Worm (Caenorhabditis elegans) whole organism, late embryonic: ENCODE measurements around the gene hot-4.

Experiments
- C08G9.2 ChIP-seq: sonication (generic microtip); optimal IDR thresholded peaks from 2 replicates; lab custom pipeline; 2016; ENCODE audit warnings: mild to moderate bottlenecking, missing genetic modification characterization, moderate library complexity, missing compliant biosample characterization
- ahr-1 ChIP-seq: sonication (generic microtip); optimal IDR thresholded peaks from 2 replicates; lab custom pipeline; 2016; ENCODE audit warnings: missing genetic modification characterization, missing compliant biosample characterization
- ceh-2 ChIP-seq: sonication (generic microtip); optimal IDR thresholded peaks from 2 replicates; lab custom pipeline; 2016; ENCODE audit warnings: missing genotype, missing genetic modification characterization, missing compliant biosample characterization
- ceh-22 ChIP-seq: sonication (generic microtip); optimal IDR thresholded peaks from 2 replicates; lab custom pipeline; 2017; ENCODE audit warnings: missing biosample characterization, missing genetic modification characterization
- ceh-24 ChIP-seq: sonication (generic microtip); optimal IDR thresholded peaks from 2 replicates; lab custom pipeline; 2016; ENCODE audit warnings: mild to moderate bottlenecking, missing genetic modification characterization, missing compliant biosample characterization
- ceh-31 ChIP-seq: sonication (generic microtip); optimal IDR thresholded peaks from 2 replicates; lab custom pipeline; 2016; ENCODE audit warnings: missing genetic modification characterization, missing compliant biosample characterization
- ceh-45 ChIP-seq: fragments of 200-800 bp; sonication (Bioruptor generic); IDR thresholded peaks from 2 replicates; pipeline ENCODE4 v1.3.6; 2022; ENCODE audit warnings: missing genetic modification reagents, missing genetic modification characterization, missing compliant biosample characterization
- ceh-48 ChIP-seq: sonication (generic microtip); optimal IDR thresholded peaks from 2 replicates; lab custom pipeline; 2016; ENCODE audit warnings: missing genetic modification characterization, inconsistent platforms, missing compliant biosample characterization
- ceh-6 ChIP-seq: fragments of 200-800 bp; sonication (Bioruptor generic); optimal IDR thresholded peaks from 2 replicates; lab custom pipeline; 2018; ENCODE audit warnings: mild to moderate bottlenecking, missing genetic modification characterization, missing compliant biosample characterization
- ceh-9 ChIP-seq: sonication (generic microtip); optimal IDR thresholded peaks from 2 replicates; lab custom pipeline; 2016; ENCODE audit warnings: mild to moderate bottlenecking, missing genetic modification characterization, inconsistent platforms, missing compliant biosample characterization
- che-1 ChIP-seq: sonication (generic microtip); optimal IDR thresholded peaks from 2 replicates; lab custom pipeline; 2016; ENCODE audit warnings: mild to moderate bottlenecking, missing genetic modification characterization, missing compliant biosample characterization
- dmd-4 ChIP-seq: sonication (generic microtip); optimal IDR thresholded peaks from 2 replicates; lab custom pipeline; 2016; ENCODE audit warnings: borderline replicate concordance, missing genetic modification characterization, missing compliant biosample characterization
- elt-2 ChIP-seq: sonication (generic microtip); optimal IDR thresholded peaks from 2 replicates; lab custom pipeline; 2016; ENCODE audit warnings: missing genetic modification reagents, missing genetic modification characterization, missing compliant biosample characterization
- ets-4 ChIP-seq: sonication (generic microtip); optimal IDR thresholded peaks from 2 replicates; lab custom pipeline; 2016; ENCODE audit warnings: missing genetic modification characterization, missing compliant biosample characterization
- fkh-6 ChIP-seq: sonication (generic microtip); optimal IDR thresholded peaks from 2 replicates; lab custom pipeline; 2016; ENCODE audit warnings: missing genetic modification characterization, missing compliant biosample characterization
- gmeb-2 ChIP-seq: sonication (generic microtip); optimal IDR thresholded peaks from 2 replicates; lab custom pipeline; 2016; ENCODE audit warnings: missing genetic modification characterization, inconsistent platforms, missing compliant biosample characterization
- hlh-15 ChIP-seq: sonication (generic microtip); optimal IDR thresholded peaks from 2 replicates; lab custom pipeline; 2016; ENCODE audit warnings: missing genetic modification characterization, missing compliant biosample characterization
- hlh-6 ChIP-seq: sonication (generic microtip); optimal IDR thresholded peaks from 2 replicates; lab custom pipeline; 2016; ENCODE audit warnings: missing genotype, missing genetic modification characterization, missing compliant biosample characterization
- hlh-8 ChIP-seq: sonication (generic microtip); optimal IDR thresholded peaks from 2 replicates; lab custom pipeline; 2016; ENCODE audit warnings: missing genotype, missing genetic modification characterization, missing compliant biosample characterization
- lim-6 ChIP-seq: sonication (generic microtip); optimal IDR thresholded peaks from 2 replicates; lab custom pipeline; 2016; ENCODE audit warnings: missing genetic modification characterization, missing compliant biosample characterization
- nfya-1 ChIP-seq: sonication (generic microtip); optimal IDR thresholded peaks from 2 replicates; lab custom pipeline; 2017; ENCODE audit warnings: missing genetic modification characterization, mild to moderate bottlenecking, missing compliant biosample characterization, antibody characterized with exemption, moderate library complexity
- nhr-11 ChIP-seq: fragments of 150-350 bp; optimal IDR thresholded peaks from 2 replicates; lab custom pipeline; 2014; ENCODE audit warnings: missing biosample characterization, missing genetic modification characterization
- pag-3 ChIP-seq: sonication (generic microtip); optimal IDR thresholded peaks from 2 replicates; lab custom pipeline; 2016; ENCODE audit warnings: missing compliant biosample characterization, missing genetic modification characterization, borderline replicate concordance
- pha-2 ChIP-seq: sonication (generic microtip); optimal IDR thresholded peaks from 2 replicates; lab custom pipeline; 2017; ENCODE audit warnings: mild to moderate bottlenecking, missing genetic modification characterization, missing compliant biosample characterization
- pqm-1 ChIP-seq: sonication (generic microtip); optimal IDR thresholded peaks from 2 replicates; lab custom pipeline; 2016; ENCODE audit warnings: missing genetic modification characterization, missing compliant biosample characterization
- rnt-1 ChIP-seq: sonication (generic microtip); optimal IDR thresholded peaks from 2 replicates; lab custom pipeline; 2016; ENCODE audit warnings: missing genetic modification characterization, missing compliant biosample characterization
- sox-4 ChIP-seq: sonication (generic microtip); optimal IDR thresholded peaks from 2 replicates; lab custom pipeline; 2017; ENCODE audit warnings: mild to moderate bottlenecking, missing genetic modification characterization, inconsistent platforms, missing compliant biosample characterization
- tbx-7 ChIP-seq: sonication (generic microtip); optimal IDR thresholded peaks from 2 replicates; lab custom pipeline; 2016; ENCODE audit warnings: missing genotype, missing genetic modification characterization, missing compliant biosample characterization
- ttx-3 ChIP-seq: sonication (generic microtip); optimal IDR thresholded peaks from 2 replicates; lab custom pipeline; 2016; ENCODE audit warnings: missing genetic modification reagents, missing genetic modification characterization, missing compliant biosample characterization
- unc-3 ChIP-seq, 2 experiments: fragments of 200-800 bp in 1 of 2; sonication (Bioruptor generic) in 1 of 2; sonication (generic microtip) in 1 of 2; conservative IDR thresholded peaks in 1 of 2; optimal IDR thresholded peaks in 1 of 2; 2 replicates each; pipeline versions ENCODE4 v1.3.6 to Lab custom; 2016 to 2022; ENCODE audit warnings: missing compliant biosample characterization in 2 of 2, missing genetic modification characterization in 2 of 2, missing genetic modification reagents in 1 of 2
- unc-55 ChIP-seq: sonication (generic microtip); optimal IDR thresholded peaks from 2 replicates; lab custom pipeline; 2017; ENCODE audit warnings: missing biosample characterization, missing genetic modification reagents, missing genetic modification characterization

Gene hot-4

DNA sequence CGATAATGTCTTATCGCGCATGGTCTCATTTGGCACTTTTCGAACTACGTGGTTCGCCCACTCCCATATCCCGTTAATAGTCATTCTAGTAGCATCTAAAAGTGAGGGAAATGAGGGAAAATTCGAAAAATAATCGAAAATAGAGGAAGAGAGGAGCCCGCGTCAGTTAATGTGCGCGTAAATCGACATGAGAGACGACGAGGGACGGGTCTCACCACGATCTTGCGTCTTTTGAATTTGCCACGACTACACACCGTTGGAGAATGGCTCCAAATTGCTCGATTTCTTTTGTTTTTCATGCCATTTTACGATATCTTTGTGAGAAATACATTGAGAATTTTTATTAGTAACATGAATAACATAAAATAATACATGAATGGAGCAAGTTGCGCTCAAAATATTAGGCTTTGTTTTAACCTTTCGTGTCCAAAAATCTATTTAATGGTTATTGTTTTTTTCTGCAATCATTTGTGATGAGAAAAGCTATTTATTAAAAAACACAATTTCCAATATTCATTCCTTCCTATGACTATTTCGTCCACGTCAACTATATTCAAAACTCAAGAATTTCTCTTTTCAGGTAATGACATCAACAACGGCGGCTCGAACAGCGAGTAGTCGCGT, 31.0 kb downstream of the hot-4 start, which contains the start of the genes gen-1 and stt-3:
gen-1 (minus strand) TSS at position 95 of the 624 bp plus-strand sequence.
stt-3 (plus strand) TSS at position 574 of the 624 bp plus-strand sequence.
- TF ChIP-seq hlh-15 (tag; lab: Kevin White, UChicago) (no peak), nhr-11 (tag; lab: Kevin White, UChicago) (no peak), nfya-1 (tag; lab: Kevin White, UChicago) (no peak)

DNA sequence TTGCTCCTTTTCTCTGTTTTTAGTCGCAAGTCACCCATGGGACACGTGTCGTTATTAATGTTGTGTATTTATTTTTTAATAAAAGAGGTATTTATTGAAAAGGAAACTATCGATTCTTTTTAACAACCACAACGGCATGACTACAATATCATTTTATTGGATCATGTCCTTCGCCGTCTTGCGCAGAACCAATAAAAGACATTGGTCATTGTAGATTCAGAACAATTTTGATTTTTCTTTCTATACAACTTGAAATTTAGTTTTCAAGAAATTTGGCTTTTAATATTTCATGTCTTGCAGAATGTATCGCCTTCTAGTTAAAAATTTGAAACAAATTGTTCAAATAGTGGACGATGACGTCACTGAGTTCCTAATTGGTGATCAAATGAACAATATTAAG, 34.3 kb downstream of the hot-4 start, which contains the start of gene amdh-1:
amdh-1 (plus strand) TSS at position 301 of the 400 bp plus-strand sequence.
- TF ChIP-seq ceh-2 (tag; lab: Kevin White, UChicago): no peak
- no peak for TF ChIP-seq ceh-24
- TF ChIP-seq ceh-9 (tag; lab: Kevin White, UChicago): no peak
- TF ChIP-seq ceh-22 (tag; lab: Kevin White, UChicago): no peak

DNA sequence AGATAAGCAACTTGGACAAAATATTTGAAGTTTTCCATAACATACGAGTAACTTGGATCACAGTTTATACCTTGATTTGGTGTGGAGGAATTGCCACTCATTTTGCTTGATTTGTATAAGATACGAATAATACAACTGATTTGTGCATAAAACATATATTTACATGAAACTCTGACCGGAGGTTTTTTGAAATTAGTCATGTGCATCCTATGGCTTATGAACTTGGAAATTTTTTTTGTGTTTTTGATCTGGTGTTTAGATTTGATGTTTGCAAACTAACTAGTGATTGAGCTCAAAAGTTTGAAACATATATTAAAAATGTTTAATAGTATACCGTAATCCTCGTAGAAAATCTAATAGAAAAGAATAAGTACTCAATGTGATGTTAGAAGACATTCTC, 37.5 kb downstream of the hot-4 start, which contains the start of gene srg-8:
srg-8 (minus strand) TSS at position 101 of the 400 bp plus-strand sequence.
- no peak for TF ChIP-seq ceh-6
- TF ChIP-seq pha-2 (tag; lab: Kevin White, UChicago): no peak
- TF ChIP-seq ceh-24: no peak
- no peak for TF ChIP-seq nfya-1 (tag; lab: Kevin White, UChicago)
- no peak for TF ChIP-seq che-1 (tag; lab: Kevin White, UChicago)
- TF ChIP-seq ceh-48 (tag; lab: Kevin White, UChicago): no peak
- no peak for TF ChIP-seq ceh-9 (tag; lab: Kevin White, UChicago)
- TF ChIP-seq elt-2 (tag; lab: Kevin White, UChicago): no peak
- no peak for TF ChIP-seq C08G9.2 (tag; lab: Kevin White, UChicago)

DNA sequence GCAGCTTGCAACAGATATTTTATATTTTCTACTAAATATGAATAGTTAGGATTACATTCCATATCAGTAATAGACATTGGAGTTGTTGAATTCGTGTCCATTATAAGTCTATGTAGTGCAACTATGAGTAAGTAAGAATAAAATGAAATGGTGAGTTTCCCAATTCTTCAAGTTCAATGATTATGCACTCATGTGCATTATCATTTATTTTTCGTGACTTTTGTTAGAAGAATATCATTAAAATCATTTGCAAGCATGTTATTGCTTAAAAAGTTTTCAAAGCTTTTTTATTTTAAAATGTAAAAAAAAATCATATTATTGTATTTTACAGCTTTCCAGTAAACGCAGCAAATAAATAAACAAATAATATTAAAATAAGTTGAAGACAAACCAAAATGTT, 39.5 kb downstream of the hot-4 start, which contains the start of gene srg-9:
srg-9 (minus strand) TSS at position 101 of the 400 bp plus-strand sequence.
- TF ChIP-seq lim-6 (tag; lab: Kevin White, UChicago) (no peak), gmeb-2 (no peak), ttx-3 (tag; lab: Kevin White, UChicago) (no peak), hlh-6 (no peak), pqm-1 (tag; lab: Kevin White, UChicago) (no peak), ceh-31 (tag; lab: Kevin White, UChicago) (no peak), ets-4 (tag; lab: Kevin White, UChicago) (no peak), rnt-1 (tag; lab: Kevin White, UChicago) (no peak), pag-3 (no peak), unc-55 (GFP tag; lab: Kevin White, UChicago) (no peak), ceh-2 (tag; lab: Kevin White, UChicago) (no peak), dmd-4 (tag; lab: Kevin White, UChicago) (no peak), unc-3 (GFP tag; conservative IDR thresholded peaks at IDR 0.05; lab: Robert Waterston, UW) (no peak), unc-3 (tag; optimal IDR thresholded peaks at IDR 0.05; lab: Kevin White, UChicago) (no peak), fkh-6 (tag; lab: Kevin White, UChicago) (no peak), ceh-6 (no peak)

DNA sequence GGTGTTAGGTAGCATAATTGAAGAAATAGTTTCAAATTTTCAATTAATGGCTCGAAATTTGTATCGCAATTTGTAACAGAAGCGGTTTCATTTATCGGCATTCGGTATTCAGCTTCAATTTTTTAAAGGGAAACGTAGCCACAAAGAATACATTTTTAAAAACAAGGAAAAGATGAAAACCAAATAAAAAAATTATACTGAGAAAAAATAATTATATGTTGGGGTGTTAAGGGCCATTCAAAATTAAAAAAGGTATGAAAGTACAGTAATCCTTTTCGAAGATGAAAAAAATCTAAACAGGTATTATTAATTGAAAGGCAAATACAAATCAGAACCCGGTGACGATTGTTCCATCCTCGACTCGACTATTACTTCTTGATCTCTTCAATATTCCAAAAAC, 41.0 kb downstream of the hot-4 start, which contains the start of gene srg-1:
srg-1 (minus strand) TSS at position 101 of the 400 bp plus-strand sequence.
- TF ChIP-seq C08G9.2 (tag; lab: Kevin White, UChicago) (no peak), ahr-1 (tag; lab: Kevin White, UChicago) (no peak), gmeb-2 (no peak), tbx-7 (no peak), hlh-8 (tag; lab: Kevin White, UChicago) (no peak), lim-6 (tag; lab: Kevin White, UChicago) (no peak), ceh-48 (tag; lab: Kevin White, UChicago) (no peak), ceh-45 (GFP tag; lab: Robert Waterston, UW) (no peak), ceh-9 (tag; lab: Kevin White, UChicago) (no peak), sox-4 (tag; lab: Kevin White, UChicago) (no peak), ceh-24 (no peak)
